Worm (Caenorhabditis elegans) whole organism, young adult: ENCODE data around the gene Y17D7B.2.

ENCODE experiments used
- B0019.2 ChIP-seq: fragments of 200-800 bp; sonication (Bioruptor generic); conservative IDR thresholded peaks from 2 replicates; pipeline ENCODE4 v1.3.6; 2022; ENCODE audit warnings: missing genetic modification reagents, missing genetic modification characterization, missing compliant biosample characterization
- B0336.3 ChIP-seq: fragments of 200-800 bp; sonication (Bioruptor generic); IDR thresholded peaks from 2 replicates; pipeline ENCODE4 v1.3.6; 2022; ENCODE audit warnings: missing genetic modification characterization, missing compliant biosample characterization
- D2030.7 ChIP-seq: fragments of 200-800 bp; sonication (Bioruptor generic); IDR thresholded peaks from 2 replicates; pipeline ENCODE4 v1.3.6; 2022; ENCODE audit warnings: missing genetic modification reagents, missing genetic modification characterization, missing compliant biosample characterization
- F57C9.4 ChIP-seq: sonication (generic microtip); optimal IDR thresholded peaks from 2 replicates; lab custom pipeline; 2017; ENCODE audit warnings: mild to moderate bottlenecking, missing genetic modification characterization, missing compliant biosample characterization
- Y53F4B.3 ChIP-seq: fragments of 200-800 bp; sonication (Bioruptor generic); IDR thresholded peaks from 2 replicates; pipeline ENCODE4 v1.3.6; 2022; ENCODE audit warnings: missing genetic modification reagents, missing genetic modification characterization, missing compliant biosample characterization
- Y67H2A.10 ChIP-seq: fragments of 200-800 bp; sonication (Bioruptor generic); conservative IDR thresholded peaks from 2 replicates; pipeline ENCODE4 v1.3.6; 2022; ENCODE audit warnings: missing genetic modification reagents, missing genetic modification characterization, missing compliant biosample characterization
- Y79H2A.3 ChIP-seq: fragments of 200-800 bp; sonication (Bioruptor generic); conservative IDR thresholded peaks from 2 replicates; pipeline ENCODE4 v1.3.6; 2022; ENCODE audit warnings: missing genetic modification reagents, missing genetic modification characterization, missing compliant biosample characterization
- aptf-2 ChIP-seq: fragments of 200-800 bp; sonication (Bioruptor generic); conservative IDR thresholded peaks from 2 replicates; pipeline ENCODE4 v1.3.6; 2022; ENCODE audit warnings: missing genetic modification reagents, missing genetic modification characterization, missing compliant biosample characterization
- atf-7 ChIP-seq: sonication (generic microtip); optimal IDR thresholded peaks from 2 replicates; lab custom pipeline; 2017; ENCODE audit warnings: mild to moderate bottlenecking, missing genetic modification characterization, missing compliant biosample characterization
- attf-3 ChIP-seq: fragments of 200-800 bp; sonication (Bioruptor generic); conservative IDR thresholded peaks from 2 replicates; pipeline ENCODE4 v1.3.6; 2022; ENCODE audit warnings: missing genetic modification reagents, missing genetic modification characterization, missing compliant biosample characterization
- attf-5 ChIP-seq: fragments of 200-800 bp; sonication (Bioruptor generic); optimal IDR thresholded peaks from 2 replicates; lab custom pipeline; 2018; ENCODE audit warnings: mild to moderate bottlenecking, missing genetic modification characterization, missing compliant biosample characterization
- attf-6 ChIP-seq: fragments of 200-800 bp; sonication (Bioruptor generic); IDR thresholded peaks from 2 replicates; pipeline ENCODE4 v1.3.6; 2022; ENCODE audit warnings: missing genetic modification reagents, missing genetic modification characterization, missing compliant biosample characterization
- cebp-1 ChIP-seq, 2 experiments: fragments of 200-800 bp in 1 of 2; sonication (Bioruptor generic) in 1 of 2; sonication (generic microtip) in 1 of 2; IDR thresholded peaks in 1 of 2; optimal IDR thresholded peaks in 1 of 2; 2 replicates each; pipeline versions ENCODE4 v1.3.6 to Lab custom; 2017 to 2022; ENCODE audit warnings: missing compliant biosample characterization in 2 of 2, missing genetic modification characterization in 2 of 2, mild to moderate bottlenecking in 1 of 2, missing genetic modification reagents in 1 of 2, moderate library complexity in 1 of 2
- ceh-40 ChIP-seq: fragments of 200-800 bp; sonication (Bioruptor generic); IDR thresholded peaks from 2 replicates; pipeline ENCODE4 v1.3.6; 2022; ENCODE audit warnings: missing genetic modification characterization, missing compliant biosample characterization
- ceh-79 ChIP-seq: sonication (generic microtip); optimal IDR thresholded peaks from 2 replicates; lab custom pipeline; 2017; ENCODE audit warnings: mild to moderate bottlenecking, missing genetic modification characterization, missing compliant biosample characterization
- ceh-91 ChIP-seq: fragments of 200-800 bp; sonication (Bioruptor generic); IDR thresholded peaks from 2 replicates; pipeline ENCODE4 v1.3.6; 2022; ENCODE audit warnings: missing genetic modification reagents, missing genetic modification characterization, missing compliant biosample characterization
- dox-1 ChIP-seq: fragments of 200-800 bp; sonication (Bioruptor generic); IDR thresholded peaks from 2 replicates; pipeline ENCODE4 v1.3.6; 2022; ENCODE audit warnings: missing genetic modification reagents, missing genetic modification characterization, missing compliant biosample characterization
- efl-1 ChIP-seq: fragments of 150-350 bp; optimal IDR thresholded peaks from 2 replicates; lab custom pipeline; 2014; ENCODE audit warnings: missing biosample characterization, missing genetic modification reagents, missing genetic modification characterization
- egl-18 ChIP-seq: fragments of 200-800 bp; sonication (Bioruptor generic); IDR thresholded peaks from 2 replicates; pipeline ENCODE4 v1.3.6; 2022; ENCODE audit warnings: missing genetic modification reagents, missing genetic modification characterization, missing compliant biosample characterization
- ets-4 ChIP-seq: fragments of 200-800 bp; sonication (Bioruptor generic); optimal IDR thresholded peaks from 2 replicates; lab custom pipeline; 2018; ENCODE audit warnings: mild to moderate bottlenecking, missing genetic modification characterization, missing compliant biosample characterization
- him-1 ChIP-seq: sonication (generic microtip); optimal IDR thresholded peaks from 2 replicates; lab custom pipeline; 2016; ENCODE audit warnings: missing genotype, missing genetic modification reagents, missing genetic modification characterization, missing compliant biosample characterization
- hmg-1.2 ChIP-seq: fragments of 200-800 bp; sonication (Bioruptor generic); IDR thresholded peaks from 2 replicates; pipeline ENCODE4 v1.3.6; 2022; ENCODE audit warnings: missing genetic modification reagents, missing genetic modification characterization, missing compliant biosample characterization
- hrde-1 ChIP-seq: sonication (generic microtip); optimal IDR thresholded peaks from 2 replicates; lab custom pipeline; 2016; ENCODE audit warnings: missing genetic modification characterization, mild to moderate bottlenecking, missing compliant biosample characterization, moderate library complexity, missing genotype, missing genetic modification reagents, borderline replicate concordance
- lag-1 ChIP-seq: fragments of 200-800 bp; sonication (Bioruptor generic); IDR thresholded peaks from 2 replicates; pipeline ENCODE4 v1.3.6; 2022; ENCODE audit warnings: missing genetic modification reagents, missing genetic modification characterization, missing compliant biosample characterization
- lin-26 ChIP-seq: fragments of 200-800 bp; sonication (Bioruptor generic); IDR thresholded peaks from 2 replicates; pipeline ENCODE4 v1.3.6; 2022; ENCODE audit warnings: missing genetic modification reagents, missing genetic modification characterization, missing compliant biosample characterization
- lin-40 ChIP-seq: sonication (generic microtip); optimal IDR thresholded peaks from 2 replicates; lab custom pipeline; 2016; ENCODE audit warnings: missing genetic modification characterization, mild to moderate bottlenecking, missing compliant biosample characterization, missing genotype, missing genetic modification reagents
- nhr-179 ChIP-seq: sonication (generic microtip); optimal IDR thresholded peaks from 2 replicates; lab custom pipeline; 2016; ENCODE audit warnings: mild to moderate bottlenecking, missing genetic modification characterization, missing compliant biosample characterization
- nhr-80 ChIP-seq: sonication (generic microtip); optimal IDR thresholded peaks from 2 replicates; lab custom pipeline; 2016; ENCODE audit warnings: missing genetic modification characterization, missing compliant biosample characterization
- pbrm-1 ChIP-seq: fragments of 200-800 bp; sonication (Bioruptor generic); IDR thresholded peaks from 2 replicates; pipeline ENCODE4 v1.3.6; 2022; ENCODE audit warnings: missing genetic modification reagents, missing genetic modification characterization, missing compliant biosample characterization
- sptf-2 ChIP-seq: fragments of 200-800 bp; sonication (Bioruptor generic); optimal IDR thresholded peaks from 2 replicates; lab custom pipeline; 2018; ENCODE audit warnings: mild to moderate bottlenecking, missing genetic modification characterization, missing compliant biosample characterization
- unc-130 ChIP-seq: sonication (generic microtip); optimal IDR thresholded peaks from 2 replicates; lab custom pipeline; 2016; ENCODE audit warnings: missing genetic modification reagents, missing genetic modification characterization, missing compliant biosample characterization
- zfh-2 ChIP-seq: fragments of 200-800 bp; sonication (Bioruptor generic); conservative IDR thresholded peaks from 2 replicates; pipeline ENCODE4 v1.3.6; 2022; ENCODE audit warnings: missing genetic modification reagents, missing genetic modification characterization, missing compliant biosample characterization
- zim-3 ChIP-seq: sonication (generic microtip); optimal IDR thresholded peaks from 2 replicates; lab custom pipeline; 2017; ENCODE audit warnings: mild to moderate bottlenecking, missing genetic modification characterization, moderate library complexity, missing compliant biosample characterization

The Y17D7B.2 gene

DNA sequence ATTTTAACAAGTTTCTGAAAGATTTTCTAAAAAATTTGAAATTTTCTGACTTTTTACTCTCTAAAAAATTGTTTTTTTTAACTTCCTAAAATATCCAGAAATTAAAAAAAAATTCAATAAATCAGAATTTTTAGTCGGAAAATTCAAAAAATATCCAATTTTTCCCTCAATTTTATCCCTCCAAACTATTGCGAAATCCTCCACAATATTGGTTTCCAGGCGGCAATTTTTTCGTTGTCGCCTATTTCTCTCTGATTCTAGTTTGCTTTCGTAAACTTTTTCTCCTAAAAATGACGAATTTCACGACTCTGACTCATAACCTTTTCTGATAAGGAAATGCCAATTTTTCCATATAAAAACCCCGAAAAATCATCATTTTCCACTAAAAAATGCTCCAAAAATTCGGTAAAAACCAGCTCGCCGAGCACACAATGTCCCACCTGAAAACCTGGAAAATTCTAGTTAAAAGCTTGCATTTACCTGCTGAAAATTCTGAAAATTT, at the start of gene Y17D7B.2:
Y17D7B.2 (plus strand) TSS at position 323 of the 502 bp plus-strand sequence.
- TF ChIP-seq cebp-1 (GFP tag; IDR thresholded peaks at IDR 0.05; lab: Robert Waterston, UW) (peak; percentile 64; the same call in 1 of the 2 replicates), cebp-1 (tag; optimal IDR thresholded peaks at IDR 0.05; lab: Kevin White, UChicago) (peak; percentile 96), sptf-2 (GFP tag; lab: Kevin White, UChicago) (no peak)

- TF ChIP-seq lag-1 (no peak), lin-26 (no peak), B0336.3 (GFP tag; lab: Robert Waterston, UW) (no peak), Y53F4B.3 (GFP tag; lab: Robert Waterston, UW) (no peak), aptf-2 (GFP tag; lab: Robert Waterston, UW) (no peak), B0019.2 (GFP tag; lab: Robert Waterston, UW) (no peak), attf-5 (GFP tag; lab: Kevin White, UChicago) (no peak), attf-3 (no peak), egl-18 (no peak), zim-3 (tag; lab: Kevin White, UChicago) (no peak), nhr-80 (tag; lab: Kevin White, UChicago) (no peak), ets-4 (GFP tag; lab: Kevin White, UChicago) (no peak)
Measured at ce11 chrV:18742108-18742507, 45.4 kb upstream of the Y17D7B.2 start, which contains the start of gene clec-250. Gene clec-250 (minus strand): TSS chrV:18742208.

- TF ChIP-seq him-1 (no peak), hmg-1.2 (GFP tag; lab: Robert Waterston, UW) (no peak), zfh-2 (GFP tag; lab: Robert Waterston, UW) (peak; percentile 77; the same call in 1 of the 2 replicates), B0336.3 (GFP tag; lab: Robert Waterston, UW) (no peak), dox-1 (GFP tag; lab: Robert Waterston, UW) (0 out of 2 replicates have a peak, but pooled peaks have one; percentile 9), Y79H2A.3 (no peak)
Measured at ce11 chrV:18746937-18747660, 40.4 kb upstream of the Y17D7B.2 start, which contains the start of gene clec-251. Gene clec-251 (minus strand): TSS chrV:18746987.

DNA sequence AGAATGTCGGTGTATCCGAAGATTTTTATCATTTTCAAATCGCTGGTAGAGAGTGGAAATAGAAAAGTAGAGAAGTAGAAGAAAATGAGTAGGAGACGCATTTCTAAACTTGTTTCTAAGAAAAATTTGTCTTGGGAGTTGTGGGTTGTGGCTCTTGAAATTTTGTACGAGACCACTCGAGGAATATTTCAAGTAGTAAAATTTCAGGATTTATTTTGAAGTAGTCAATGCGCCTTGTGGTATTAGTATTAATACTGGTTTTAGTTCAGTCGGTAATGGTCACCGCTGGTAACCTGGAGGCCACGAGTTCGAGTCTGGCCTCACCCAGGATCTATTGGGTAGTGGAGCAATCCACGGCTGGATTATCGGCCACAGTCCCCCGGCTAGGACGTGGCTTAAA, 38.8 kb upstream of the Y17D7B.2 start, which contains the start of gene clec-252:
clec-252 (minus strand) TSS at position 101 of the 400 bp plus-strand sequence.
- TF ChIP-seq atf-7 (tag; lab: Kevin White, UChicago) (no peak), efl-1 (no peak), D2030.7 (GFP tag; lab: Robert Waterston, UW) (no peak), F57C9.4 (tag; lab: Kevin White, UChicago) (no peak), lin-40 (tag; lab: Kevin White, UChicago) (no peak), ceh-91 (GFP tag; lab: Robert Waterston, UW) (no peak), attf-6 (GFP tag; lab: Robert Waterston, UW) (no peak), ceh-40 (no peak), pbrm-1 (GFP tag; lab: Robert Waterston, UW) (no peak), unc-130 (no peak), nhr-179 (tag; lab: Kevin White, UChicago) (no peak), Y67H2A.10 (GFP tag; lab: Robert Waterston, UW) (no peak), ceh-79 (no peak), hrde-1 (tag; lab: Kevin White, UChicago) (no peak)
